Fruit fly (Drosophila melanogaster) whole organism: ENCODE results near the gene Tbca.

Experiments used
- CG8478 ChIP-seq: fragments of >200 bp; optimal IDR thresholded peaks from 2 replicates; lab custom pipeline; 2018; ENCODE audit warnings: inconsistent platforms
- Dll ChIP-seq: fragments of >200 bp; optimal IDR thresholded peaks from 2 replicates; lab custom pipeline; 2017
- EcR ChIP-seq, 2 experiments: fragments of >200 bp; optimal IDR thresholded peaks; 2 replicates each; lab custom pipeline; 2017; ENCODE audit warnings: missing biosample characterization in 2 of 2, missing genetic modification characterization in 2 of 2, missing genetic modification reagents in 2 of 2
- pan ChIP-seq: fragments of >200 bp; optimal IDR thresholded peaks from 2 replicates; lab custom pipeline; 2017
- psq ChIP-seq: fragments of >200 bp; optimal IDR thresholded peaks from 2 replicates; lab custom pipeline; 2017
- usp ChIP-seq: fragments of >200 bp; optimal IDR thresholded peaks from 2 replicates; lab custom pipeline; 2017; ENCODE audit warnings: missing biosample characterization, missing genetic modification characterization, mixed read lengths

The Tbca gene

DNA sequence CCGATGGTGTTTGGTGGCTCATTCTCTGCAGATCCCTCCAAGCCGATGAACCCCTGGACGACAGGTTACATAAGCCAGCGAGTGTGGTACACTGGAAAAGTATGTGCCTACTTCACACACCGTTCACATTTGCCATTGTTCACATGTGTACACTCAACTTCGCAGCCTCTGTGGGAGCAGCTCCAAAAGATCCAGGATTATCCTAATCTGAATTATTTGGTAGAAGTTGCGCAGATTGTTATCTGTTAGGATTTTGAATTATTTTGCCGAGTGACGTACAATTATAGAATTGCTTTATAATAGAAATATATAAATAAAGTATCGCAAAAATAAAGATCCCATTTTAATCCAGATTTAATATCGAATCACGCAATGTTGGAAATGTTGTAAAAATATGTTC is 24.2 kb downstream of the Tbca start:
- no peak for TF ChIP-seq pan (lab: Kevin White, UChicago)
- no peak for TF ChIP-seq Dll (lab: Kevin White, UChicago)
- TF ChIP-seq CG8478 (lab: Kevin White, UChicago) = no peak
- no peak for TF ChIP-seq psq (lab: Kevin White, UChicago)
- no peak for TF ChIP-seq EcR (GFP tag; optimal IDR thresholded peaks at IDR 0.05; lab: Kevin White, UChicago)
- no peak for TF ChIP-seq usp (GFP tag; lab: Kevin White, UChicago)

DNA sequence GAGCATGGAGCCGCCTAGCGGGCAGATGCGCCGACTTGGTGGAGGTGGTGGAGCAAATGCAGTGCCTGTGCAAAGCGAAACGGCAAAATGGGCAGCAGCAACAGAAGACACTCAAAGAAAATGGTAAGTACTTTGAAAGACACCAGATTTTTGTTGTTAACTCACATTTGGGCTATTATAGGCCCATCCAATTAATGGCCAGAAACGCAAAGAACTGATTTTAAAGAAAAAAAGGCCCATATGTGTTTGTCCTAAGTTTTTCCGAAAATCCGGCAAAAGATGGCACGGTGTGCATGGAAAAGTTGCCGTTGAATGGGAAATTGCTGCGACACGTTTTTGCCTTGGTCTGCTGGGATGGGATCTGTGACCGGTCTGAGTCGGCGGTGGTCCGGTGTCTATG is 24.9 kb downstream of the Tbca start:
- TF ChIP-seq psq (lab: Kevin White, UChicago) (no peak), Dll (lab: Kevin White, UChicago) (peak; percentile 10), CG8478 (lab: Kevin White, UChicago) (no peak)

DNA sequence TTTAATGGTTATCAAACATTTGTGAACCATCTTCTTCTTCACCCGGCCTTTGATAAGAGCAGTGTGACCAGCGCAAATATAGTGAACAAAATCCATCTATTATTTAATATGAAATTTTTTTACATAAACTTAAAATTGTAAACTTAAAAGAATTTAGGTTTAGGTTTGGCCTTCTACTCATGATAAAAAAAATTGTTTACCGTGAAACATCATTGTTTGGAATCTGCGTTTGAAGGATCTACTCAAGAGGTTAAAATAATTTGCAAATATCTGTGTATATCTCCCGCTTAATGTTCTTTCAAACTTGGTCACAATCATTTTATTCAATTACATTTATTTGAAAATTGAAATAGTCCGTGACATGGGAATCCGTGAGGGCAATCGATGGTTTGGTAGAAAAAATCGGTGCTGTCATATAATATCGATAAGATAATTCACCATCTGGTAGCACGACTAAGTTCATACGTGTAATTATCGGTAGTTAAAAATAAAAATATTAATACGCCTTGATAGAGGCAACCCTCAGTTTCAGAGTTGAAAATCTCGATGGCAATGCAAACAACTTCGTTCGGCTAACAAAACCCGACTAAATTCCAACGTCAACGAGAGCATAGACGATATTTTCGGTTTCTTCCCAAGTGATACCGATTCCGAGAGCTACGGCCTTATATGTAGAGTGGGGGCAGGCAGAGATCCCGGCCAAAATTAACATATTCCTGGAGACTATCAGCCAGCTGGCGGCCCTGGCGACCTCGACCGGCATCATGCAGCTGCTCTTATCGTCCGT is 28.7 kb downstream of the Tbca start, which contains the start of the genes betaGlu and sip3:
Gene betaGlu (minus strand): TSS at position 59 of the 787 bp plus-strand sequence.
Gene sip3 (plus strand): TSS at position 430 of the 787 bp plus-strand sequence.
- TF ChIP-seq pan (lab: Kevin White, UChicago) = no peak
- no peak for TF ChIP-seq usp (GFP tag; lab: Kevin White, UChicago)
- TF ChIP-seq CG8478 (lab: Kevin White, UChicago) = no peak
- no peak for TF ChIP-seq psq (lab: Kevin White, UChicago)
- TF ChIP-seq Dll (lab: Kevin White, UChicago) = no peak
- no peak for TF ChIP-seq EcR (GFP tag; optimal IDR thresholded peaks at IDR 0.05; lab: Kevin White, UChicago)

DNA sequence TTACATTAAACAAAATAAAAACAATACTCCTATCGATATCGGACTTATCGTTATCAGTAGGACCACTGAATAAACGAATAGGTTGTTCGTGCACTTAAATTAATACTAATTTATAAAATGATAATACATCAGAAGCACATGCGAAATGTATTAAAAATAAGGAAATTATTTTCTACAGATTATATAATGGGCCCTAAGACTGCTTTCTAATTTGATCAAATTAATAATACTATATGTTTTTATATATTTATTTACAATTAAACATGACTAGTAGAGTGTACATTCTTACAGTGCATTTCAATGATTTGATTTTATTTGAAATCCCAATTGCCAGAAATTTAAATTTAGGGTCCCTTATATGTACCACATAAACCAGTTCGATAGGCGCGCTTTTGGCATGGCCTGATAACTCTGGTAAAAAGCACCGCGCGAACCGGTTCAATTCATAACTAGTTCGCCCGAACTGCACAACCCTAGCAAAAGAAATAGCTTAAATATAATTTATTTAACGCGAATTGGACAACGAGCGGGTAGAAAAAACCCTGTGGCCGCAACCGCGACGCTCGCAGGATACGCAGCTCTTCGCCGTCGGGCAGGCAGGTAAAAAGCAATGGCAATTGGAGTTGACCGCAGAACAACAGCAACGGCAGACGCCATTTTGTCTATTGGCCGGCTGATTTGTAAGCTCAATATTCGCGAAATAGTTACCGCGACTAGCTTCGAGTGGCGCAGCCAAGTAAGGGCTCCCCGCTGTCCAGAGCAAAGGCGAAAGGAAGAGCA is 33.5 kb downstream of the Tbca start, which contains the start of the genes CG2126 and faf:
Gene CG2126 (minus strand): TSS at position 70 of the 780 bp plus-strand sequence.
Gene faf (plus strand): TSS at position 438 of the 780 bp plus-strand sequence.
- TF ChIP-seq psq (lab: Kevin White, UChicago) (no peak), pan (lab: Kevin White, UChicago) (no peak), usp (GFP tag; lab: Kevin White, UChicago) (no peak), CG8478 (lab: Kevin White, UChicago) (no peak), Dll (lab: Kevin White, UChicago) (no peak), EcR (GFP tag; optimal IDR thresholded peaks at IDR 0.05; lab: Kevin White, UChicago) (no peak)

- TF ChIP-seq pan (lab: Kevin White, UChicago) (no peak), Dll (lab: Kevin White, UChicago) (peak; percentile 77)
Observed at dm6 chr3R:31777482-31778165, 34.3 kb downstream of the Tbca start.
